Worm (Caenorhabditis elegans) whole organism, early embryonic: ENCODE measurements around the gene T25B9.1.

Experiments
- F13C5.2 ChIP-seq: sonication (generic microtip); optimal IDR thresholded peaks from 2 replicates; lab custom pipeline; 2017; ENCODE audit warnings: mild to moderate bottlenecking, missing genetic modification characterization, inconsistent platforms, missing compliant biosample characterization
- aly-1 ChIP-seq: sonication (generic microtip); optimal IDR thresholded peaks from 2 replicates; lab custom pipeline; 2016; ENCODE audit warnings: missing genetic modification characterization, missing compliant biosample characterization
- ama-1 ChIP-seq: fragments of 150-350 bp; optimal IDR thresholded peaks from 2 replicates; lab custom pipeline; 2014
- flt-1 ChIP-seq: fragments of 200-800 bp; sonication (Bioruptor generic); IDR thresholded peaks from 2 replicates; pipeline ENCODE4 v1.3.6; 2022; ENCODE audit warnings: missing genetic modification characterization, missing compliant biosample characterization
- hmbx-1 ChIP-seq: sonication (generic microtip); optimal IDR thresholded peaks from 2 replicates; lab custom pipeline; 2016; ENCODE audit warnings: mild to moderate bottlenecking, missing genetic modification characterization, missing compliant biosample characterization
- hmg-4 ChIP-seq: fragments of 200-800 bp; sonication (Bioruptor generic); optimal IDR thresholded peaks from 2 replicates; lab custom pipeline; 2018; ENCODE audit warnings: mild to moderate bottlenecking, missing genetic modification characterization, missing compliant biosample characterization
- hnd-1 ChIP-seq: sonication (generic microtip); optimal IDR thresholded peaks from 2 replicates; lab custom pipeline; 2016; ENCODE audit warnings: missing genetic modification characterization, missing compliant biosample characterization
- pes-1 ChIP-seq: fragments of 200-800 bp; sonication (Bioruptor generic); IDR thresholded peaks from 2 replicates; pipeline ENCODE4 v1.3.6; 2022; ENCODE audit warnings: missing genetic modification reagents, missing genetic modification characterization, missing compliant biosample characterization
- scrt-1 ChIP-seq: fragments of 200-800 bp; sonication (Bioruptor generic); IDR thresholded peaks from 2 replicates; pipeline ENCODE4 v1.3.6; 2022; ENCODE audit warnings: missing genetic modification characterization, missing compliant biosample characterization
- sea-1 ChIP-seq: fragments of 200-800 bp; sonication (Bioruptor generic); conservative IDR thresholded peaks from 2 replicates; pipeline ENCODE4 v1.3.6; 2022; ENCODE audit warnings: missing genetic modification characterization, missing compliant biosample characterization
- tbx-11 ChIP-seq: fragments of 200-800 bp; sonication (Bioruptor generic); IDR thresholded peaks from 2 replicates; pipeline ENCODE4 v1.3.6; 2022; ENCODE audit warnings: missing genetic modification characterization, missing compliant biosample characterization
- tra-4 ChIP-seq: sonication (generic microtip); optimal IDR thresholded peaks from 2 replicates; lab custom pipeline; 2017; ENCODE audit warnings: missing genetic modification characterization, missing compliant biosample characterization

- no peak for TF ChIP-seq ama-1 (lab: Kevin White, UChicago)
- TF ChIP-seq flt-1 = no peak
- no peak for TF ChIP-seq aly-1
- no peak for TF ChIP-seq sea-1 (GFP tag; lab: Robert Waterston, UW)
- TF ChIP-seq tra-4 (tag; lab: Kevin White, UChicago) = no peak
- no peak for TF ChIP-seq tbx-11
- no peak for TF ChIP-seq scrt-1 (GFP tag; lab: Robert Waterston, UW)
- TF ChIP-seq pes-1 (GFP tag; lab: Robert Waterston, UW) = no peak
- no peak for TF ChIP-seq F13C5.2 (tag; lab: Kevin White, UChicago)
- TF ChIP-seq hnd-1 (tag; lab: Kevin White, UChicago) = no peak
- TF ChIP-seq hmbx-1 = no peak
- no peak for TF ChIP-seq hmg-4
These were observed 38.2 kb downstream of the T25B9.1 start, which contains the start of gene glb-21 for ce11 chrIV:10711729-10712128.
